Fruit fly (Drosophila melanogaster) whole organism: ENCODE results near the gene CG6928.

Experiments used
- CG8478 ChIP-seq: fragments of >200 bp; optimal IDR thresholded peaks from 2 replicates; lab custom pipeline; 2018; ENCODE audit warnings: inconsistent platforms
- EcR ChIP-seq, 2 experiments: fragments of >200 bp; optimal IDR thresholded peaks; 2 replicates each; lab custom pipeline; 2017; ENCODE audit warnings: missing biosample characterization in 2 of 2, missing genetic modification characterization in 2 of 2, missing genetic modification reagents in 2 of 2
- pan ChIP-seq: fragments of >200 bp; optimal IDR thresholded peaks from 2 replicates; lab custom pipeline; 2017
- psq ChIP-seq: fragments of >200 bp; optimal IDR thresholded peaks from 2 replicates; lab custom pipeline; 2017

DNA sequence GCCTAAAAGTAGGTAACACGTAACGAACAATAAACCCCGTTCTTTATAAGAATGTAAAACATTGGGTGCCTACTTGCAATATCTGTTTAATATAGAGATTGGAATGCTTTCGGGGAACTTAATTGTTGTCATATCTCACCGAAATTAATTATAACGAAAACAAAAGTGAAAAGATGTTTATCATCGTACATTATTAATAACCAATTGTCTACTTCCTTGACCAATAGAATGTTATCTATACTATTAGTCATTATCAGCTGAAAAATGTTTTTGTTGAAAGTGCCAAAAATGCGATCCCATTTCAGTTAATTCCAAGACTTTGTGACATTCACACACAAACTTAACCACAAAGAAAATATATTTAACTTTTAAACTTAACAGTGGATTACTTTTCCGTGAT is 49.2 kb upstream of the CG6928 start, which contains the start of gene CG7248:
- no peak for TF ChIP-seq EcR (GFP tag; optimal IDR thresholded peaks at IDR 0.05; lab: Kevin White, UChicago)
- no peak for TF ChIP-seq pan (lab: Kevin White, UChicago)
- no peak for TF ChIP-seq CG8478 (lab: Kevin White, UChicago)
- TF ChIP-seq psq (lab: Kevin White, UChicago), result no peak
